Worm (Caenorhabditis elegans): Measurements from ENCODE around the gene K04D7.6.

The K04D7.6 gene

ce11 chrIV:10252350-10252792, 46.3 kb upstream of the K04D7.6 start (continued):
- TF ChIP-seq F39B2.1 (GFP tag; IDR thresholded peaks at IDR 0.05) (no peak), madf-8 (GFP tag; conservative IDR thresholded peaks at IDR 0.05) (no peak), ztf-6 (GFP tag; IDR thresholded peaks at IDR 0.05) (no peak), lin-40 (tag; optimal IDR thresholded peaks at IDR 0.05) (peak; percentile 91), gei-17 (GFP tag; optimal IDR thresholded peaks at IDR 0.05) (peak; percentile 49), die-1 (tag; optimal IDR thresholded peaks at IDR 0.05) (peak; percentile 39), F33H1.4 (GFP tag; IDR thresholded peaks at IDR 0.05) (no peak), ceh-58 (GFP tag; IDR thresholded peaks at IDR 0.05) (no peak), somi-1 (GFP tag; optimal IDR thresholded peaks at IDR 0.05) (peak; percentile 84), unc-130 (GFP tag; optimal IDR thresholded peaks at IDR 0.05) (no peak), nhr-80 (tag; optimal IDR thresholded peaks at IDR 0.05) (peak; percentile 95), atf-7 (tag; optimal IDR thresholded peaks at IDR 0.05) (peak; percentile 93), hrde-1 (tag; optimal IDR thresholded peaks at IDR 0.05; ENCODE audit: borderline replicate concordance) (no peak), cebp-2 (GFP tag; IDR thresholded peaks at IDR 0.05) (no peak), F23B12.7 (tag; optimal IDR thresholded peaks at IDR 0.05; ENCODE audit: insufficient read depth) (peak; percentile 40), rcor-1 (GFP tag; IDR thresholded peaks at IDR 0.05) (0 out of 2 replicates have a peak, but pooled peaks have one; percentile 43), fkh-3 (tag; optimal IDR thresholded peaks at IDR 0.05) (no peak), attf-3 (GFP tag; conservative IDR thresholded peaks at IDR 0.05) (0 out of 2 replicates have a peak, but pooled peaks have one; percentile 33), sea-2 (GFP tag; IDR thresholded peaks at IDR 0.05) (no peak), Y53F4B.3 (GFP tag; IDR thresholded peaks at IDR 0.05) (no peak), lir-1 (GFP tag; conservative IDR thresholded peaks at IDR 0.05) (peak; percentile 59; the same call in 1 of the 2 replicates), madf-6 (GFP tag; IDR thresholded peaks at IDR 0.05) (peak; percentile 12; the same call in 1 of the 2 replicates), snpc-4 (GFP tag; optimal IDR thresholded peaks at IDR 0.05) (peak; percentile 63), snpc-4 (tag; optimal IDR thresholded peaks at IDR 0.05) (peak in 2 of 4 experiments; percentile 55 to 56), ztf-26 (tag; optimal IDR thresholded peaks at IDR 0.05) (peak; percentile 43), snpc-1.1 (tag; optimal IDR thresholded peaks at IDR 0.05; ENCODE audit: insufficient read depth) (no peak), attf-5 (GFP tag; optimal IDR thresholded peaks at IDR 0.05) (peak; percentile 93), lin-35 (GFP tag; optimal IDR thresholded peaks at IDR 0.05) (peak in 2 of 3 experiments; percentile 32 to 80), bed-1 (GFP tag; IDR thresholded peaks at IDR 0.05) (no peak), aptf-2 (GFP tag; conservative IDR thresholded peaks at IDR 0.05) (no peak), lsy-27 (tag; optimal IDR thresholded peaks at IDR 0.05; ENCODE audit: borderline replicate concordance, insufficient read depth) (no peak), ccch-3 (GFP tag; optimal IDR thresholded peaks at IDR 0.05) (no peak), pha-4 (tag; optimal IDR thresholded peaks at IDR 0.05) (no peak), F37B4.10 (GFP tag; IDR thresholded peaks at IDR 0.05) (no peak), mxl-1 (tag; optimal IDR thresholded peaks at IDR 0.05) (peak; percentile 19), dpl-1 (GFP tag; optimal IDR thresholded peaks at IDR 0.05) (no peak), ztf-28 (GFP tag; IDR thresholded peaks at IDR 0.05) (no peak), Y56A3A.18 (GFP tag; IDR thresholded peaks at IDR 0.05) (no peak), tbx-9 (tag; optimal IDR thresholded peaks at IDR 0.05; ENCODE audit: borderline replicate concordance) (no peak), mcd-1 (GFP tag; IDR thresholded peaks at IDR 0.05) (peak; percentile 71), dox-1 (GFP tag; IDR thresholded peaks at IDR 0.05) (peak; percentile 83), Y53G8AR.9 (GFP tag; conservative IDR thresholded peaks at IDR 0.05) (peak; percentile 71), sdz-38 (tag; optimal IDR thresholded peaks at IDR 0.05) (no peak), ceh-27 (GFP tag; optimal IDR thresholded peaks at IDR 0.05) (peak; percentile 72), snpc-1.3 (tag; optimal IDR thresholded peaks at IDR 0.05; ENCODE audit: insufficient read depth) (no peak), unc-62 (GFP tag; optimal IDR thresholded peaks at IDR 0.05) (peak; percentile 41), nhr-90 (tag; optimal IDR thresholded peaks at IDR 0.05) (peak; percentile 50), athp-1 (tag; optimal IDR thresholded peaks at IDR 0.05) (no peak)
